Worm (Caenorhabditis elegans): ENCODE measurements around the gene F59A7.14.

DNA sequence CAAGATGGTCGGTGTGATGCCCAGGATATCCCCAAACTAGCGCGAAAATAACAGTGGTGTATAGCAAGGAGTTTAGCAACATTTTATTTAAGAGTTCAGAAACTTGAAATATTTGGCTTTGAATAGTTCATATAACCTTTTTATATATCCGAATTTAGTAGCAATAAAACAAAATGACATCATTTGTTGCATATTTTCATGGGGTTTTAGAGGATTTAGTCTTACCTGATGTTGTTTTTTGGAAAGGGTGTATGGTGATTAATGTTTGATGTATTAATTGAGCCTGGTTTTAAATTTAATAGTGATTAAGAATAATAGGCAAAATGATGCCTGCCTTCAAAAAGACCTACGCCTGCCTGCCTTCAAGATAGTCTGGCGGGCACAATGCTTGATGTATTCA, 2.4 kb upstream of the F59A7.14 start, which contains the start of gene F59A7.2:
- TF ChIP-seq ceh-9 (tag; optimal IDR thresholded peaks at IDR 0.05) (no peak), hlh-8 (tag; optimal IDR thresholded peaks at IDR 0.05) (no peak), dve-1 (tag; optimal IDR thresholded peaks at IDR 0.05) (no peak), ceh-34 (tag; optimal IDR thresholded peaks at IDR 0.05) (no peak), pat-9 (tag; optimal IDR thresholded peaks at IDR 0.05) (no peak), hlh-6 (tag; optimal IDR thresholded peaks at IDR 0.05) (no peak), pax-1 (tag; optimal IDR thresholded peaks at IDR 0.05) (no peak), ceh-30 (tag; optimal IDR thresholded peaks at IDR 0.05) (no peak)

Data from whole organism, late embryonic.